Fruit fly (Drosophila melanogaster) whole organism, embryonic: ENCODE results near the gene mthl11.

Experiments used
- CG1832 ChIP-seq: fragments of 200-800 bp; sonication (Bioruptor generic); optimal IDR thresholded peaks from 2 replicates; lab custom pipeline; 2017; ENCODE audit warnings: missing biosample characterization, mild to moderate bottlenecking, missing genetic modification characterization, inconsistent platforms
- chif ChIP-seq, 2 experiments: fragments of 200-800 bp; sonication (Bioruptor generic); optimal IDR thresholded peaks; 3 replicates each; lab custom pipeline; 2016; ENCODE audit warnings: missing biosample characterization in 2 of 2, missing genetic modification characterization in 2 of 2
- exex ChIP-seq: fragments of 200-800 bp; sonication (Bioruptor generic); optimal IDR thresholded peaks from 4 replicates; lab custom pipeline; 2018; ENCODE audit warnings: missing biosample characterization, mild to moderate bottlenecking, missing genetic modification characterization, moderate library complexity

The mthl11 gene

dm6 chr3R:10448957-10449356 is 48.1 kb downstream of the mthl11 start (continued):
- peak in 1 of 2 experiments; percentile 12 for TF ChIP-seq chif (GFP tag; optimal IDR thresholded peaks at IDR 0.05; lab: Kevin White, UChicago)
- TF ChIP-seq CG1832 (GFP tag; lab: Kevin White, UChicago), result no peak
- no peak for TF ChIP-seq exex (tag; lab: Kevin White, UChicago)
